Fruit fly (Drosophila melanogaster) whole organism, embryonic: ENCODE results near the gene TwdlJ.

ENCODE experiments used
- CG12659 ChIP-seq: fragments of 200-800 bp; sonication (Bioruptor generic); optimal IDR thresholded peaks from 3 replicates; lab custom pipeline; 2017; ENCODE audit warnings: mild to moderate bottlenecking, missing biosample characterization, missing genetic modification reagents, missing genetic modification characterization
- CG12769 ChIP-seq: fragments of 200-800 bp; sonication (Bioruptor generic); optimal IDR thresholded peaks from 2 replicates; lab custom pipeline; 2019; ENCODE audit warnings: missing biosample characterization, mild to moderate bottlenecking, missing genetic modification characterization, moderate library complexity
- CG16863 ChIP-seq: fragments of 200-800 bp; sonication (Bioruptor generic); optimal IDR thresholded peaks from 3 replicates; lab custom pipeline; 2016; ENCODE audit warnings: missing biosample characterization, missing genetic modification characterization
- CG17359 ChIP-seq: fragments of 200-800 bp; sonication (Bioruptor generic); optimal IDR thresholded peaks from 3 replicates; lab custom pipeline; 2018; ENCODE audit warnings: missing biosample characterization, mild to moderate bottlenecking, missing genetic modification characterization, moderate library complexity
- CG1832 ChIP-seq: fragments of 200-800 bp; sonication (Bioruptor generic); optimal IDR thresholded peaks from 2 replicates; lab custom pipeline; 2017; ENCODE audit warnings: missing biosample characterization, mild to moderate bottlenecking, missing genetic modification characterization, inconsistent platforms
- CG8944 ChIP-seq: fragments of 200-800 bp; sonication (Bioruptor generic); optimal IDR thresholded peaks from 3 replicates; lab custom pipeline; 2016; ENCODE audit warnings: missing biosample characterization, missing genetic modification characterization
- CG9932 ChIP-seq: fragments of 200-800 bp; sonication (Bioruptor generic); IDR thresholded peaks from 2 replicates; pipeline ENCODE4 v1.3.6; 2022; ENCODE audit warnings: missing biosample characterization, missing genetic modification characterization
- Drgx ChIP-seq: fragments of 200-800 bp; sonication (Bioruptor generic); IDR thresholded peaks from 2 replicates; pipeline ENCODE4 v1.3.6; 2022; ENCODE audit warnings: missing biosample characterization, missing genetic modification characterization
- Sox102F ChIP-seq: fragments of 200-800 bp; sonication (Bioruptor generic); optimal IDR thresholded peaks from 2 replicates; lab custom pipeline; 2018; ENCODE audit warnings: missing biosample characterization, mild to moderate bottlenecking, missing genetic modification characterization, moderate library complexity
- mld ChIP-seq: fragments of 200-800 bp; sonication (Bioruptor generic); IDR thresholded peaks from 3 replicates; pipeline ENCODE4 v1.3.6; 2022; ENCODE audit warnings: missing biosample characterization, missing genetic modification characterization; ENCODE audit not compliant: partially characterized antibody

- no peak for TF ChIP-seq CG17359
- TF ChIP-seq CG9932 (GFP tag; lab: Robert Waterston, UW): no peak
- TF ChIP-seq CG1832 (GFP tag; lab: Kevin White, UChicago): no peak
- no peak for TF ChIP-seq CG16863
- no peak for TF ChIP-seq CG8944 (GFP tag; lab: Kevin White, UChicago)
- TF ChIP-seq CG12659 (GFP tag; lab: Kevin White, UChicago): no peak
- no peak for TF ChIP-seq mld (GFP tag; lab: Robert Waterston, UW)
- TF ChIP-seq Drgx (GFP tag; lab: Robert Waterston, UW): no peak
- TF ChIP-seq CG12769 (tag; lab: Kevin White, UChicago): no peak
- TF ChIP-seq Sox102F (GFP tag; lab: Kevin White, UChicago): no peak
Measured at dm6 chr3R:26636388-26636787, 6.7 kb downstream of the TwdlJ start, which contains the start of gene TwdlS.
